Fruit fly (Drosophila melanogaster) whole organism, embryonic: Measurements from ENCODE around the gene Nasp.

Source experiments
- CG10431 ChIP-seq: fragments of 200-800 bp; sonication (Bioruptor generic); optimal IDR thresholded peaks from 3 replicates; lab custom pipeline; 2018; ENCODE audit warnings: missing biosample characterization, mild to moderate bottlenecking, missing genetic modification characterization
- CG11085 ChIP-seq: fragments of 200-800 bp; sonication (Bioruptor generic); IDR thresholded peaks from 2 replicates; pipeline ENCODE4 v1.3.6; 2022; ENCODE audit warnings: missing biosample characterization, missing genetic modification characterization
- CG1233 ChIP-seq: fragments of 200-800 bp; sonication (Bioruptor generic); optimal IDR thresholded peaks from 4 replicates; lab custom pipeline; 2018; ENCODE audit warnings: missing biosample characterization, mild to moderate bottlenecking, missing genetic modification characterization
- CG12391 ChIP-seq: fragments of 200-800 bp; sonication (Bioruptor generic); optimal IDR thresholded peaks from 3 replicates; lab custom pipeline; 2018; ENCODE audit warnings: missing biosample characterization, mild to moderate bottlenecking, missing genetic modification characterization, moderate library complexity
- CG15011 ChIP-seq: fragments of 200-800 bp; sonication (Bioruptor generic); optimal IDR thresholded peaks from 3 replicates; lab custom pipeline; 2018; ENCODE audit warnings: missing biosample characterization, mild to moderate bottlenecking, missing genetic modification characterization
- CG17612 ChIP-seq: fragments of 200-800 bp; sonication (Bioruptor generic); IDR thresholded peaks from 2 replicates; pipeline ENCODE4 v1.3.6; 2022; ENCODE audit warnings: missing biosample characterization, missing genetic modification characterization
- CG18011 ChIP-seq: fragments of 200-800 bp; sonication (Bioruptor generic); optimal IDR thresholded peaks from 2 replicates; lab custom pipeline; 2017; ENCODE audit warnings: missing biosample characterization, missing genetic modification characterization, mild to moderate bottlenecking, moderate library complexity, missing genotype
- CG6854 ChIP-seq: fragments of 200-800 bp; sonication (Bioruptor generic); optimal IDR thresholded peaks from 3 replicates; lab custom pipeline; 2017; ENCODE audit warnings: missing biosample characterization, mild to moderate bottlenecking, missing genetic modification characterization
- CG7556 ChIP-seq: fragments of 200-800 bp; sonication (Bioruptor generic); optimal IDR thresholded peaks from 2 replicates; lab custom pipeline; 2017; ENCODE audit warnings: missing biosample characterization, mild to moderate bottlenecking, missing genetic modification characterization
- CG8944 ChIP-seq: fragments of 200-800 bp; sonication (Bioruptor generic); optimal IDR thresholded peaks from 3 replicates; lab custom pipeline; 2016; ENCODE audit warnings: missing biosample characterization, missing genetic modification characterization
- CHES-1-like ChIP-seq: fragments of 200-800 bp; sonication (Bioruptor generic); optimal IDR thresholded peaks from 2 replicates; lab custom pipeline; 2016; ENCODE audit warnings: missing biosample characterization, missing genetic modification characterization
- CoRest ChIP-seq: fragments of 200-800 bp; sonication (Bioruptor generic); optimal IDR thresholded peaks from 3 replicates; lab custom pipeline; 2018; ENCODE audit warnings: missing biosample characterization, mild to moderate bottlenecking, missing genetic modification characterization, moderate library complexity
- Deaf1 ChIP-seq: fragments of 200-800 bp; optimal IDR thresholded peaks from 3 replicates; lab custom pipeline; 2019; ENCODE audit warnings: missing biosample characterization, mild to moderate bottlenecking, missing genetic modification characterization, moderate library complexity
- Dp ChIP-seq: fragments of 200-800 bp; sonication (Bioruptor generic); optimal IDR thresholded peaks from 2 replicates; lab custom pipeline; 2018; ENCODE audit warnings: missing biosample characterization, mild to moderate bottlenecking, missing genetic modification characterization, moderate library complexity
- Ets65A ChIP-seq: fragments of 200-800 bp; sonication (Bioruptor generic); peaks from one replicate; lab custom pipeline; 2016; ENCODE audit warnings: missing biosample characterization, missing genetic modification characterization
- Fer1 ChIP-seq: fragments of 200-800 bp; sonication (Bioruptor generic); optimal IDR thresholded peaks from 2 replicates; lab custom pipeline; 2017; ENCODE audit warnings: missing biosample characterization, mild to moderate bottlenecking, missing genetic modification characterization
- H15 ChIP-seq: fragments of 200-800 bp; sonication (Bioruptor generic); IDR thresholded peaks from 3 replicates; pipeline ENCODE4 v1.3.6; 2022; ENCODE audit warnings: missing biosample characterization, missing genetic modification characterization
- Max ChIP-seq: fragments of 200-800 bp; sonication (Bioruptor generic); optimal IDR thresholded peaks from 2 replicates; lab custom pipeline; 2016; ENCODE audit warnings: missing biosample characterization, mild to moderate bottlenecking, missing genetic modification characterization
- Poxn ChIP-seq: fragments of 200-800 bp; sonication (Bioruptor generic); IDR thresholded peaks from 2 replicates; pipeline ENCODE4 v1.3.6; 2022; ENCODE audit warnings: missing biosample characterization, missing genetic modification characterization
- Sin3A ChIP-seq: fragments of >200 bp; optimal IDR thresholded peaks from 2 replicates; lab custom pipeline; 2018
- Sry-β ChIP-seq: fragments of 200-800 bp; sonication (Bioruptor generic); optimal IDR thresholded peaks from 2 replicates; lab custom pipeline; 2018; ENCODE audit warnings: missing biosample characterization, mild to moderate bottlenecking, missing genetic modification characterization, moderate library complexity
- Ssrp ChIP-seq: fragments of 200-800 bp; sonication (Bioruptor generic); optimal IDR thresholded peaks from 2 replicates; lab custom pipeline; 2018; ENCODE audit warnings: missing biosample characterization, mild to moderate bottlenecking, missing genetic modification characterization, moderate library complexity
- Trl ChIP-seq, 3 experiments: fragments of >200 bp in 2 of 3; fragments of 200-800 bp in 1 of 3; sonication (Bioruptor generic) in 1 of 3; optimal IDR thresholded peaks; 2 replicates in 1 of 3; 3 replicates in 2 of 3; lab custom pipeline; 2016 to 2017; ENCODE audit warnings: missing biosample characterization in 1 of 3, missing genetic modification characterization in 1 of 3
- Usf ChIP-seq: fragments of 200-800 bp; sonication (Bioruptor generic); optimal IDR thresholded peaks from 2 replicates; lab custom pipeline; 2017; ENCODE audit warnings: missing genotype, missing biosample characterization, missing genetic modification characterization
- chif ChIP-seq, 2 experiments: fragments of 200-800 bp; sonication (Bioruptor generic); optimal IDR thresholded peaks; 3 replicates each; lab custom pipeline; 2016; ENCODE audit warnings: missing biosample characterization in 2 of 2, missing genetic modification characterization in 2 of 2
- crp ChIP-seq, 2 experiments: fragments of 200-800 bp; sonication (Bioruptor generic); optimal IDR thresholded peaks; 2 replicates in 1 of 2; 3 replicates in 1 of 2; lab custom pipeline; 2017; ENCODE audit warnings: missing biosample characterization in 2 of 2, missing genetic modification characterization in 2 of 2, mild to moderate bottlenecking in 1 of 2, moderate library complexity in 1 of 2
- disco-r ChIP-seq: fragments of 200-800 bp; sonication (Bioruptor generic); optimal IDR thresholded peaks from 2 replicates; lab custom pipeline; 2016; ENCODE audit warnings: missing biosample characterization, missing genetic modification characterization
- dm ChIP-seq: fragments of 200-800 bp; sonication (Bioruptor generic); optimal IDR thresholded peaks from 3 replicates; lab custom pipeline; 2016; ENCODE audit warnings: missing biosample characterization, missing genetic modification characterization
- emc ChIP-seq: fragments of 200-800 bp; sonication (Bioruptor generic); optimal IDR thresholded peaks from 2 replicates; lab custom pipeline; 2016; ENCODE audit warnings: missing biosample characterization, missing genetic modification characterization
- gcm2 ChIP-seq: fragments of 200-800 bp; sonication (Bioruptor generic); optimal IDR thresholded peaks from 2 replicates; lab custom pipeline; 2016; ENCODE audit warnings: missing biosample characterization, missing genetic modification characterization
- h ChIP-seq: fragments of >200 bp; optimal IDR thresholded peaks from 2 replicates; lab custom pipeline; 2017
- hb ChIP-seq: fragments of 200-800 bp; sonication (Bioruptor generic); IDR thresholded peaks from 3 replicates; pipeline ENCODE4 v1.3.6; 2022; ENCODE audit warnings: missing biosample characterization, missing genetic modification characterization; ENCODE audit not compliant: partially characterized antibody
- lbe ChIP-seq: fragments of 200-800 bp; sonication (Bioruptor generic); optimal IDR thresholded peaks from 2 replicates; lab custom pipeline; 2016; ENCODE audit warnings: missing biosample characterization, mild to moderate bottlenecking, missing genetic modification characterization
- lov ChIP-seq, 2 experiments: fragments of 200-800 bp in 1 of 2; fragments of >200 bp in 1 of 2; sonication (Bioruptor generic) in 1 of 2; IDR thresholded peaks in 1 of 2; optimal IDR thresholded peaks in 1 of 2; 2 replicates in 1 of 2; 3 replicates in 1 of 2; pipeline versions ENCODE4 v1.3.6 to Lab custom; 2017 to 2022; ENCODE audit warnings: missing biosample characterization in 1 of 2, missing genetic modification characterization in 1 of 2
- mam ChIP-seq: fragments of 200-800 bp; sonication (Bioruptor generic); optimal IDR thresholded peaks from 3 replicates; lab custom pipeline; 2016; ENCODE audit warnings: missing biosample characterization, missing genetic modification characterization
- odd ChIP-seq: fragments of 200-800 bp; sonication (Bioruptor generic); optimal IDR thresholded peaks from 2 replicates; lab custom pipeline; 2017; ENCODE audit warnings: missing biosample characterization, mild to moderate bottlenecking, missing genetic modification characterization
- tio ChIP-seq: fragments of 200-800 bp; sonication (Bioruptor generic); optimal IDR thresholded peaks from 2 replicates; lab custom pipeline; 2017; ENCODE audit warnings: missing biosample characterization, missing genetic modification characterization, inconsistent platforms
- toy ChIP-seq: fragments of 200-800 bp; sonication (Bioruptor generic); IDR thresholded peaks from 2 replicates; pipeline ENCODE4 v1.3.6; 2022; ENCODE audit warnings: missing biosample characterization, missing genetic modification characterization
- vfl ChIP-seq: fragments of 200-800 bp; sonication (Bioruptor generic); optimal IDR thresholded peaks from 2 replicates; lab custom pipeline; 2016; ENCODE audit warnings: missing biosample characterization, missing genetic modification characterization
- wek ChIP-seq: fragments of 200-800 bp; sonication (Bioruptor generic); optimal IDR thresholded peaks from 3 replicates; lab custom pipeline; 2018; ENCODE audit warnings: missing biosample characterization, mild to moderate bottlenecking, missing genetic modification characterization, moderate library complexity
- z ChIP-seq: fragments of 200-800 bp; sonication (Bioruptor generic); IDR thresholded peaks from 3 replicates; pipeline ENCODE4 v1.3.6; 2022; ENCODE audit warnings: missing biosample characterization, missing genetic modification characterization
- zf30C ChIP-seq: fragments of 200-800 bp; sonication (Bioruptor generic); optimal IDR thresholded peaks from 3 replicates; lab custom pipeline; 2018; ENCODE audit warnings: missing biosample characterization, mild to moderate bottlenecking, missing genetic modification characterization
- zfh1 ChIP-seq: fragments of 200-800 bp; sonication (Bioruptor generic); IDR thresholded peaks from 3 replicates; pipeline ENCODE4 v1.3.6; 2022; ENCODE audit warnings: missing biosample characterization, missing genetic modification characterization
- zfh2 ChIP-seq: fragments of 200-800 bp; sonication (Bioruptor generic); optimal IDR thresholded peaks from 2 replicates; lab custom pipeline; 2016; ENCODE audit warnings: missing biosample characterization, missing genetic modification characterization

Gene Nasp

DNA sequence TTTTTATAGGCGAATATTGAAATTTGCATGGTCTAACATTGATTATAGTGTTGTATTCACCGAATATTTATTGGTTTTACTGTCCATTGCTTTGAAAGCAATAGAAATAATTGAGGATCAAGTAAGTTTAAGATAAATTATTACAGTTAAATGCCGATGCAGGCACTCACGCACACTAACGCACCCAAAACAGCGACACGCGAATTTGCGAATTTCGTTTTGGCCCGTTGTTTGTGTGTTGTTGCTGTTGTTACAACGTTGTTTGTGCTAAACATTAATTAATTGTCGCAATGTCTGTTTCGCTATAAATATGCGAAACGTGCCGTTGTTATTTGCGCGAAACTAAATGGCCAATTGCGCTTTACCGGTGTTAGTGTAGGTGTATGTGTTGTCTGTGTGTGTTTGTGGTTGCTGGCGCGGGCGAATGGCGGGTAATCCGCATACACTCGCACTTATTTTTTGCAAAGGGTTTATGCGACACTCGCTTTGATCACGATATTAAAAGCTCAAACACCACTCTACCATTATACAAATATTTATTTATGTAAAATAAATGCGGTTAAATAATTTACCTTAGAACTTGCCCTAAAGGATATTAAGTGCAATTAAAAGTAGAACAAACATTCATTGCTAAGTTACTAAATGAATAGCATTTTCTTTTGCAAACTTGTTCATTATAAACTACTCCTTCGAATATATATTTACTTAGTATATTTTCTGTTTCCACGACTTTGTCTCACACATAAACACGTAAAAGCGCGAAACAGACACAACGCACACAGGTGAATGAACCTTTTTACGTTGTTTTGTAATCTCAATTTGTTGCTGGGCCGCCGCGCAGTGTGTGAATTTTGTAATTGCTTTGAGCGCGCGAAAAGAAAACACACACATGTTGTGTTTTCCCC lies 525 bp downstream of the Nasp start (continued):
- TF ChIP-seq Usf (GFP tag; lab: Kevin White, UChicago) (peak; percentile 1), vfl (GFP tag; lab: Kevin White, UChicago) (no peak), CG6854 (GFP tag; lab: Kevin White, UChicago) (no peak), gcm2 (no peak), Dp (GFP tag; lab: Kevin White, UChicago) (no peak), lbe (GFP tag; lab: Kevin White, UChicago) (peak; percentile 28), Fer1 (GFP tag; lab: Kevin White, UChicago) (no peak), CG15011 (GFP tag; lab: Kevin White, UChicago) (no peak), lov (optimal IDR thresholded peaks at IDR 0.05; lab: Kevin White, UChicago) (no peak), lov (GFP tag; IDR thresholded peaks at IDR 0.05; lab: Robert Waterston, UW) (no peak), toy (GFP tag; lab: Robert Waterston, UW) (no peak; the same call in 1 of the 2 replicates), Ets65A (no peak), chif (GFP tag; optimal IDR thresholded peaks at IDR 0.05; lab: Kevin White, UChicago) (no peak), crp (GFP tag; optimal IDR thresholded peaks at IDR 0.05; lab: Kevin White, UChicago) (no peak), wek (GFP tag; lab: Kevin White, UChicago) (no peak), tio (GFP tag; lab: Kevin White, UChicago) (no peak), disco-r (GFP tag; lab: Kevin White, UChicago) (no peak), CoRest (tag; lab: Kevin White, UChicago) (no peak), CG17612 (GFP tag; lab: Robert Waterston, UW) (no peak), emc (no peak), CG7556 (GFP tag; lab: Kevin White, UChicago) (peak; percentile 10), hb (no peak), mam (no peak), CG10431 (GFP tag; lab: Kevin White, UChicago) (no peak), CG1233 (GFP tag; lab: Kevin White, UChicago) (no peak), CG12391 (tag; lab: Kevin White, UChicago) (no peak), h (lab: Kevin White, UChicago) (no peak), zfh2 (no peak), CG8944 (GFP tag; lab: Kevin White, UChicago) (no peak), zf30C (GFP tag; lab: Kevin White, UChicago) (no peak), Trl (optimal IDR thresholded peaks at IDR 0.05; lab: Kevin White, UChicago) (no peak), Trl (GFP tag; optimal IDR thresholded peaks at IDR 0.05; lab: Kevin White, UChicago) (no peak), Sry-β (no peak)

DNA sequence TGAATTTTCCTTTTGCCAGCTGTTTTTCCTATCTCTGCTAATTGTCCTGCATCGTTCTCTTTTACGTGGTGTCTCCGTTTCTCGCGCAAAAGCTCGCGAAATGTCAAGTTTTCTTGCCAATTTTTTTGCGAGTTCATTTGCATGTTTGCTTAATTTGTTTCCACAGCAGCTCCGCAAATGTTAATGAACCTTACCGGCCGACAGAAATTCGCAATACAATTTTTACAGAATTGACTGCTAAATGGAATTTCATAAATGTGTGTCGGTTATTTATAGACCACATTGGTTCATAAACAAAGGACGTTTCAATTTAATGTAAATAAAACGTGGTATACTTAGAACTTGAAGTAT lies 1.2 kb downstream of the Nasp start:
- TF ChIP-seq CG18011 (GFP tag; lab: Kevin White, UChicago) (no peak), odd (GFP tag; lab: Kevin White, UChicago) (no peak), Max (GFP tag; lab: Kevin White, UChicago) (no peak), CHES-1-like (GFP tag; lab: Kevin White, UChicago) (no peak)

- peak; percentile 94 for TF ChIP-seq Deaf1 (tag; lab: Kevin White, UChicago)
- TF ChIP-seq z (GFP tag; lab: Robert Waterston, UW): peak; percentile 91
- TF ChIP-seq Trl (optimal IDR thresholded peaks at IDR 0.05; lab: Kevin White, UChicago): no peak
- TF ChIP-seq Trl (GFP tag; optimal IDR thresholded peaks at IDR 0.05; lab: Kevin White, UChicago): no peak
- no peak for TF ChIP-seq CG11085 (GFP tag; lab: Robert Waterston, UW)
- no peak for TF ChIP-seq Poxn (GFP tag; lab: Robert Waterston, UW)
- 0 out of 3 replicates have a peak, but pooled peaks have one; percentile 22 for TF ChIP-seq zfh1
- no peak for TF ChIP-seq Sin3A (lab: Kevin White, UChicago)
- TF ChIP-seq H15: no peak
- TF ChIP-seq dm (GFP tag; lab: Kevin White, UChicago): no peak
- no peak for TF ChIP-seq Ssrp (tag; lab: Kevin White, UChicago)
These were observed 20.4 kb downstream of the Nasp start, which contains the start of the genes CG34135 and CG11768 for dm6 chr3R:8767998-8768397. Gene CG34135 (minus strand): TSS chr3R:8768191. Gene CG11768 (minus strand): TSS chr3R:8768200.
